Fruit fly (Drosophila melanogaster) whole organism: ENCODE results near the gene Ucp4B.

ENCODE experiments used
- CG8478 ChIP-seq: fragments of >200 bp; optimal IDR thresholded peaks from 2 replicates; lab custom pipeline; 2018; ENCODE audit warnings: inconsistent platforms
- Dll ChIP-seq: fragments of >200 bp; optimal IDR thresholded peaks from 2 replicates; lab custom pipeline; 2017
- EcR ChIP-seq, 2 experiments: fragments of >200 bp; optimal IDR thresholded peaks; 2 replicates each; lab custom pipeline; 2017; ENCODE audit warnings: missing biosample characterization in 2 of 2, missing genetic modification characterization in 2 of 2, missing genetic modification reagents in 2 of 2
- pan ChIP-seq: fragments of >200 bp; optimal IDR thresholded peaks from 2 replicates; lab custom pipeline; 2017
- psq ChIP-seq: fragments of >200 bp; optimal IDR thresholded peaks from 2 replicates; lab custom pipeline; 2017
- usp ChIP-seq: fragments of >200 bp; optimal IDR thresholded peaks from 2 replicates; lab custom pipeline; 2017; ENCODE audit warnings: missing biosample characterization, missing genetic modification characterization, mixed read lengths

Ucp4B gene

dm6 chr2L:5979957-5980861, 10.6 kb downstream of the Ucp4B start:
- TF ChIP-seq CG8478: peak; percentile 77
- TF ChIP-seq Dll (lab: Kevin White, UChicago): peak; percentile 94
- no peak for TF ChIP-seq usp
- TF ChIP-seq EcR (GFP tag; optimal IDR thresholded peaks at IDR 0.05; lab: Kevin White, UChicago): peak in 1 of 2 experiments; percentile 15

DNA sequence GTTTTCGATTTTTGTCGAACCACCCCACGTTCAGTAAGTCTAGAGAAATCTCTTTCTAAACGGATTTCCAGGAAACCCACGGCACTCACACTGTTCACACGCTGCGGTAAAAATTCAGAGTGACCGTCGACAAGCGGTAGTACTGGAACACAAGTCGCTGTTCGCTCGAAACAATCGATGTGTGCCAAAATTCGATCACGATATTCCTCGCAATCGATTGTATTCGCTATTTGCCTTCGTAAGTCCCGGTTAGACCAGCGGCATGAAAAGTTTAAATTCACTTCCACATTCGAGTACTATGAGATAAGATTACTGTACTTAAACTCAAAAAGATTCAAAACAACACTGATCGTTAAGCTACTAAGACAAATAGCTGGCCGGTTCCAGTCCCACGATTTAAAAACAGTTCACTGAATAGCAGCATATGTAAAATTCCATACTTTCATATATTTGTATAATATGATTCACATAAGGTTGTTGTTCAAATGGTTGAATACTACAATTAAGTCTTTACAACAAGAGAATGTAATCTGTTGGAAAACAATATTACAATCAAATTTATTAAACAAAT, 11.3 kb downstream of the Ucp4B start, which contains the start of gene chic:
chic (minus strand) TSS at position 157 of the 571 bp plus-strand sequence.
- TF ChIP-seq pan (lab: Kevin White, UChicago) (no peak), psq (lab: Kevin White, UChicago) (no peak), EcR (GFP tag; optimal IDR thresholded peaks at IDR 0.05; lab: Kevin White, UChicago) (no peak), usp (no peak), Dll (lab: Kevin White, UChicago) (no peak), CG8478 (no peak)

dm6 chr2L:5981433-5982333, 12.0 kb downstream of the Ucp4B start, which contains the start of gene eIF4A:
eIF4A (plus strand) TSS chr2L:5981764.
- TF ChIP-seq Dll (lab: Kevin White, UChicago) (peak; percentile 72), CG8478 (no peak), EcR (GFP tag; optimal IDR thresholded peaks at IDR 0.05; lab: Kevin White, UChicago) (no peak)

dm6 chr2L:5982334-5982987, 12.8 kb downstream of the Ucp4B start:
- TF ChIP-seq pan (lab: Kevin White, UChicago) (no peak), EcR (GFP tag; optimal IDR thresholded peaks at IDR 0.05; lab: Kevin White, UChicago) (no peak), Dll (lab: Kevin White, UChicago) (peak; percentile 69), CG8478 (peak; percentile 72), psq (lab: Kevin White, UChicago) (no peak), usp (no peak)

DNA sequence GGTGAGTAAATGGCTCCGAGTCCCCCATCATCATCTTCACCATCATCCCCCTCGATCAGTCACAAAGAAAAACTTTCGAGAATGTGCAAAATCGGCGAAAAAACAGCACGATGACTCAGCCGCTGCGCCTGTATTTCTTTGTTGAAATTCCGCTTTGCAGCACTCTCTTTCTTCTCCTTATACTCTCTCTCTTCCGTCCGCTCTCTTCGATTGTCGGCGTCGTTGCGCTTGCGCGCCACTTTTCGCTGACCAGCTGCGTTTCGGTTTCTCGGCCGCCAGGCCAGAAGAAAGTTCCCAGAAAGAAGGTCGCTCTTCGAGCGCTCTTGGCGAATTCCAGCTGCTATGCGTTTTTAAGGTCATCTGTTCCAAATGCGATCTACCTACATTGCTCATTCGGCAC, 13.6 kb downstream of the Ucp4B start:
- TF ChIP-seq usp: no peak
- TF ChIP-seq CG8478: no peak
- TF ChIP-seq Dll (lab: Kevin White, UChicago): no peak
- no peak for TF ChIP-seq psq (lab: Kevin White, UChicago)
- no peak for TF ChIP-seq EcR (GFP tag; optimal IDR thresholded peaks at IDR 0.05; lab: Kevin White, UChicago)
- TF ChIP-seq pan (lab: Kevin White, UChicago): no peak

DNA sequence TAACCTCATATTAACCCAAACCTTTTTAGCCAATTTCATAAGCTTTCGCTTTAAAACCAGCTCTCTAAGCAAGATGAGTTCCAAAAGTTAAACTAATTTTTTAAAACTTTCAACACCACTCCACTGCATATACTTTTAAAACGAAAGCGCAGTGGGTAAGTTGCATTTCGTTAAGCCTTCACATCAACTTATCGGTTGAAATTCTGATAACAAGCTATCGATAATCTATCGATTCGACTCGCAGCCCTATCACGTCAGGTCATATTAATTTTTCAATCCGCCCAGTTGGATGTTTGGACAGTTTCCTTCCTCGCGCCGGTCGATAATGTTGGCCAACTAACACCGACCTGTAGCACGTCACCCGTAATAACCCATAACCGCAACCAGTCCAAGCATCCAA, 16.4 kb downstream of the Ucp4B start, which contains the start of gene ifc:
ifc (plus strand) TSS at position 255 of the 400 bp plus-strand sequence.
- no peak for TF ChIP-seq EcR (GFP tag; optimal IDR thresholded peaks at IDR 0.05; lab: Kevin White, UChicago)
- TF ChIP-seq Dll (lab: Kevin White, UChicago): no peak
- no peak for TF ChIP-seq psq (lab: Kevin White, UChicago)
- no peak for TF ChIP-seq CG8478
- no peak for TF ChIP-seq pan (lab: Kevin White, UChicago)
- no peak for TF ChIP-seq usp

- no peak for TF ChIP-seq CG8478
Measured at dm6 chr2L:5986940-5987339, 17.3 kb downstream of the Ucp4B start.

DNA sequence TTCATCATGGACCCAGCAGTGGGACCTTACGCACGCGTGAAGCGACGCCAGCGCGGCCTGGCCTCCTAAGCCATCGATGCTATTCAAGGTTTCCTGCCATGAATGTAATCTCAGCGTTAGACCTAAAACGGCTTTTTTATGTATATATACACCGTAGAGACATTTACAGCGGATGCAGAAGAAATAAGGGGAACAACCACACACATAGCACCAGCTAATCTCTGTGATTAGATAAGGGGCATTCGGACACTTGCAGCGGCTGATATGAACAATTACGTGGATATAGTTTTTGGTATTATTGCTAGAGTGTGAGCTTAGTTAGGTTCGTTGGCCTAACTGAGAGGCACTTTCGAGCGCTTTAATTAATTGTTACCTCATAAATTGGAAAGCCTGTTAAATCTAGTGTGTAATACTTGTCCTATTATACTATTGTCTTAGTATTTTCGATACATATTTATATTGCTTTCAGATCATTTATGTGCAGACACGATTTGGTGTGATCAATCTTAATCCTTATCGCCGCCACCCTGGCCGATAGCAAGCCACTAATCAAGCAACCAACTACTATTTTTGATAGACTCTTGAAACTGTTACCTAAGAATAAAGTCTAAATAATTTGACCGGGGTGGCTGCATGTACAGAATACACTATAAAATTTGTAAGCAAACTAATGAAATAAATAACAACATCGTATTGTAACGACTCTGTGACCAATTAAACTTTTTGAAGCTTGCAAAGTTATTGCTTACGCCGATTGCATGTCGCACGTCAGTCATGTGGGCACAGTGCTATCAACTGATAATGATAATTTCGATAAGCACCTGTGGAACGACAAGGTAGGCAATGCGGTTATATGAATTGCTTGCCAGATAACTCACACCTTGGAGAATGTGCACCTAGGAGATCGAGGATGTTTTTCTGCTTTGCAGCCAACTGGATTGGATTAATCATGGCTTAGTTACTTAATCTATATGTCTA, 18.7 kb downstream of the Ucp4B start:
- no peak for TF ChIP-seq Dll (lab: Kevin White, UChicago)
- TF ChIP-seq psq (lab: Kevin White, UChicago): no peak
- TF ChIP-seq pan (lab: Kevin White, UChicago): no peak
- TF ChIP-seq EcR (GFP tag; optimal IDR thresholded peaks at IDR 0.05; lab: Kevin White, UChicago): no peak
- TF ChIP-seq CG8478: no peak
- TF ChIP-seq usp: no peak

DNA sequence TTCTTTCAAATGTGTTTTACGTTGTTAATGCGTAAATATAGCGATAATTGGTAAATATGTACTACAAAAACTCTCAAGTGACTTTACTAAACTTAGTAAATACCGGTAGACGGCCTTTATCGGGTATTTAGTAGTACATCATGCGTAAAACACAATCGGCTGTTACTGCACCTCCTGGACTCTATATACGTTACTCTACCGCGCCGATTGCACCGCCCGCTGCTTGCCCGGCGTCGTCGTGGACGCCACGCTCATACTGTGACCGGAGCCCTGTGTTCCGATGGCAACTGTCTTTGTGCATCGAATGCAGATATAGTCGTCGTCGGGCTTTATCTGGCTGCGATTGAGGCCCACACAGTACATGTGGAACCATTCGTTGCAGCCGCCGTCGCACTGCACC, 20.8 kb downstream of the Ucp4B start:
- no peak for TF ChIP-seq EcR (GFP tag; optimal IDR thresholded peaks at IDR 0.05; lab: Kevin White, UChicago)
- no peak for TF ChIP-seq CG8478
- no peak for TF ChIP-seq psq (lab: Kevin White, UChicago)
- TF ChIP-seq usp: no peak
- no peak for TF ChIP-seq Dll (lab: Kevin White, UChicago)
- TF ChIP-seq pan (lab: Kevin White, UChicago): no peak

DNA sequence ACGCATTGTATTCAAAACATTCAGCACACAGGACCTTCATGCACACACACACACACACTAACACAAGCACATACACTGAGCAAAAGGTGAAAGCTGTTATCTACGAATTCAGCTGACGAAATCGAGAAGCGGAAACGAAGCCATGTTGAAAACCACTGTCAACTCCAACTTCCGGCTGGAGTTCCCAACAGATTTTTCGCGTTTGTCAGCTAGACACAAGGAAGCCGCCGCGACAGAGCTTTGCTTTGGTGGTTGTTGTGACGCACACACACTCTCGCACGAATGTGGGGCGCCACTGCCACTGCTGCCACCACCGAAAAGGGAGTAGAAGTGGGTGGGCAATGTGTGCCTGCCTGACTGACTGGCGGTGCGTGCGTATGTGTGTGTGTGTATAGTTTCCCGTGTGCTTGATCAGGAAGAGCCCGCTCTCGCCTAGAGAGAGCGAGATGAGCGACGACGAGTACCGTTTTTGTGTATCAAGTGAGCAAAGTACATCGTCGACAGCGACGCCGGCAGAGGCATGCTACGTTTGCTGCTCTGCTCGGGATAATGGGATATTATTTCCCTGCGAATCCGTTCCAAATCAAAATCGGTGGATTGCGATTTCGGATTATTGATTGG, 28.1 kb downstream of the Ucp4B start:
- TF ChIP-seq Dll (lab: Kevin White, UChicago) (peak; percentile 62), usp (no peak)
